Worm (Caenorhabditis elegans) whole organism, L4 larva: Measurements from ENCODE around the gene sru-37.

ENCODE experiments used
- T20F7.1 ChIP-seq: fragments of 200-800 bp; sonication (Bioruptor generic); optimal IDR thresholded peaks from 2 replicates; lab custom pipeline; 2018; ENCODE audit warnings: mild to moderate bottlenecking, missing genetic modification characterization, missing compliant biosample characterization
- Y48G9A.11 ChIP-seq: fragments of 200-800 bp; sonication (Bioruptor generic); IDR thresholded peaks from 2 replicates; pipeline ENCODE4 v1.3.6; 2022; ENCODE audit warnings: missing genetic modification reagents, missing genetic modification characterization, missing compliant biosample characterization
- ZK546.5 ChIP-seq, 2 experiments: sonication (generic microtip); optimal IDR thresholded peaks; 2 replicates each; lab custom pipeline; 2017; ENCODE audit warnings: missing biosample characterization in 2 of 2, missing genetic modification characterization in 2 of 2
- ceh-44 ChIP-seq: fragments of 200-800 bp; sonication (Bioruptor generic); IDR thresholded peaks from 2 replicates; pipeline ENCODE4 v1.3.6; 2022; ENCODE audit warnings: missing genetic modification reagents, missing genetic modification characterization, missing compliant biosample characterization
- lin-39 ChIP-seq: fragments of 150-350 bp; optimal IDR thresholded peaks from 2 replicates; lab custom pipeline; 2014; ENCODE audit warnings: missing biosample characterization, missing genetic modification reagents, missing genetic modification characterization
- nhr-11 ChIP-seq: fragments of 150-350 bp; optimal IDR thresholded peaks from 2 replicates; lab custom pipeline; 2014; ENCODE audit warnings: missing biosample characterization, missing genetic modification characterization
- nhr-76 ChIP-seq: fragments of 150-350 bp; optimal IDR thresholded peaks from 2 replicates; lab custom pipeline; 2014; ENCODE audit warnings: missing biosample characterization, missing genetic modification characterization
- pha-4 ChIP-seq, 2 experiments: fragments of 150-350 bp in 1 of 2; fragments of 200-800 bp in 1 of 2; sonication (Bioruptor generic) in 1 of 2; IDR thresholded peaks in 1 of 2; optimal IDR thresholded peaks in 1 of 2; 2 replicates each; pipeline versions ENCODE4 v1.3.6 to Lab custom; 2014 to 2022; ENCODE audit warnings: missing genetic modification characterization in 2 of 2, missing genetic modification reagents in 2 of 2, missing biosample characterization in 1 of 2, missing compliant biosample characterization in 1 of 2
- pqm-1 ChIP-seq: sonication (generic microtip); optimal IDR thresholded peaks from 2 replicates; lab custom pipeline; 2017; ENCODE audit warnings: missing biosample characterization, missing genetic modification characterization
- spr-3 ChIP-seq: fragments of 200-800 bp; sonication (Bioruptor generic); optimal IDR thresholded peaks from 2 replicates; lab custom pipeline; 2018; ENCODE audit warnings: mild to moderate bottlenecking, missing genetic modification characterization, missing compliant biosample characterization

- TF ChIP-seq T20F7.1 (GFP tag; lab: Kevin White, UChicago): no peak
- TF ChIP-seq Y48G9A.11: no peak
- TF ChIP-seq lin-39: no peak
- no peak for TF ChIP-seq nhr-11 (tag; lab: Kevin White, UChicago)
- no peak for TF ChIP-seq spr-3 (GFP tag; lab: Kevin White, UChicago)
- no peak for TF ChIP-seq ceh-44 (GFP tag; lab: Robert Waterston, UW)
- no peak for TF ChIP-seq pqm-1
- no peak for TF ChIP-seq nhr-76
- no peak for TF ChIP-seq ZK546.5 (tag; optimal IDR thresholded peaks at IDR 0.05; lab: Kevin White, UChicago)
- TF ChIP-seq pha-4 (GFP tag; IDR thresholded peaks at IDR 0.05; lab: Robert Waterston, UW): no peak
- TF ChIP-seq pha-4 (tag; optimal IDR thresholded peaks at IDR 0.05; lab: Kevin White, UChicago): no peak
Measured at ce11 chrV:9768828-9769778, 36.2 kb upstream of the sru-37 start, which contains the start of gene unc-42.
